Worm (Caenorhabditis elegans) whole organism, L4 larva: Measurements from ENCODE around the gene scl-6.

Experiments
- R02D3.7 ChIP-seq: fragments of 150-350 bp; sonication (generic microtip); optimal IDR thresholded peaks from 3 replicates; lab custom pipeline; 2014; ENCODE audit warnings: missing biosample characterization, missing genetic modification characterization
- Y5F2A.4 ChIP-seq: fragments of 200-800 bp; sonication (Bioruptor generic); optimal IDR thresholded peaks from 2 replicates; lab custom pipeline; 2018; ENCODE audit warnings: mild to moderate bottlenecking, missing genetic modification characterization, missing compliant biosample characterization
- attf-4 ChIP-seq: sonication (generic microtip); optimal IDR thresholded peaks from 3 replicates; lab custom pipeline; 2017; ENCODE audit warnings: missing biosample characterization, missing genetic modification characterization
- ceh-20 ChIP-seq: fragments of 200-800 bp; sonication (Bioruptor generic); IDR thresholded peaks from 2 replicates; pipeline ENCODE4 v1.3.6; 2022; ENCODE audit warnings: missing genetic modification reagents, missing genetic modification characterization, missing compliant biosample characterization
- ceh-62 ChIP-seq: sonication (generic microtip); optimal IDR thresholded peaks from 2 replicates; lab custom pipeline; 2017; ENCODE audit warnings: missing biosample characterization, missing genetic modification characterization
- daf-16 ChIP-seq, 3 experiments: sonication (generic microtip); optimal IDR thresholded peaks; 2 replicates each; lab custom pipeline; 2016 to 2017; ENCODE audit warnings: missing genetic modification characterization in 3 of 3, missing genetic modification reagents in 3 of 3, mild to moderate bottlenecking in 2 of 3, missing compliant biosample characterization in 2 of 3, missing biosample characterization in 1 of 3, moderate library complexity in 1 of 3
- dmd-6 ChIP-seq: fragments of 200-800 bp; sonication (Bioruptor generic); IDR thresholded peaks from 2 replicates; pipeline ENCODE4 v1.3.6; 2022; ENCODE audit warnings: missing genetic modification reagents, missing genetic modification characterization, missing compliant biosample characterization
- dmd-8 ChIP-seq: fragments of 200-800 bp; sonication (Bioruptor generic); IDR thresholded peaks from 2 replicates; pipeline ENCODE4 v1.3.6; 2022; ENCODE audit warnings: missing genetic modification characterization, missing compliant biosample characterization
- dmd-9 ChIP-seq: fragments of 200-800 bp; sonication (Bioruptor generic); IDR thresholded peaks from 2 replicates; pipeline ENCODE4 v1.3.6; 2022; ENCODE audit warnings: missing genetic modification reagents, missing genetic modification characterization, missing compliant biosample characterization
- dpl-1 ChIP-seq: fragments of 150-350 bp; optimal IDR thresholded peaks from 2 replicates; lab custom pipeline; 2014; ENCODE audit warnings: missing biosample characterization, missing genetic modification reagents, missing genetic modification characterization
- egl-27 ChIP-seq: sonication (generic microtip); optimal IDR thresholded peaks from 3 replicates; lab custom pipeline; 2017; ENCODE audit warnings: missing biosample characterization, missing genetic modification reagents, missing genetic modification characterization
- egl-43 ChIP-seq: fragments of 200-800 bp; sonication (Bioruptor generic); IDR thresholded peaks from 2 replicates; pipeline ENCODE4 v1.3.6; 2022; ENCODE audit warnings: missing genetic modification reagents, missing genetic modification characterization, missing compliant biosample characterization
- fos-1 ChIP-seq: fragments of 150-350 bp; optimal IDR thresholded peaks from 2 replicates; lab custom pipeline; 2014; ENCODE audit warnings: missing biosample characterization, missing genetic modification characterization
- gei-8 ChIP-seq: fragments of 200-800 bp; sonication (Bioruptor generic); optimal IDR thresholded peaks from 2 replicates; lab custom pipeline; 2018; ENCODE audit warnings: mild to moderate bottlenecking, missing genetic modification characterization, missing compliant biosample characterization
- hlh-11 ChIP-seq: fragments of 200-800 bp; sonication (Bioruptor generic); optimal IDR thresholded peaks from 2 replicates; lab custom pipeline; 2018; ENCODE audit warnings: mild to moderate bottlenecking, missing genetic modification characterization, missing compliant biosample characterization
- hlh-30 ChIP-seq: sonication (generic microtip); optimal IDR thresholded peaks from 2 replicates; lab custom pipeline; 2017; ENCODE audit warnings: antibody characterized with exemption, mild to moderate bottlenecking, missing genetic modification characterization, missing compliant biosample characterization; ENCODE audit not compliant: insufficient read depth
- lin-1 ChIP-seq: fragments of 200-800 bp; sonication (Bioruptor generic); IDR thresholded peaks from 2 replicates; pipeline ENCODE4 v1.3.6; 2022; ENCODE audit warnings: missing genetic modification reagents, missing genetic modification characterization, missing compliant biosample characterization
- lin-38 ChIP-seq: fragments of 200-800 bp; sonication (Bioruptor generic); IDR thresholded peaks from 2 replicates; pipeline ENCODE4 v1.3.6; 2022; ENCODE audit warnings: missing genetic modification reagents, missing genetic modification characterization, missing compliant biosample characterization
- lin-39 ChIP-seq: fragments of 150-350 bp; optimal IDR thresholded peaks from 2 replicates; lab custom pipeline; 2014; ENCODE audit warnings: missing biosample characterization, missing genetic modification reagents, missing genetic modification characterization
- lsy-2 ChIP-seq, 2 experiments: fragments of 150-350 bp in 1 of 2; sonication (generic microtip) in 1 of 2; optimal IDR thresholded peaks; 2 replicates each; lab custom pipeline; 2014 to 2017; ENCODE audit warnings: missing biosample characterization in 2 of 2, missing genetic modification characterization in 2 of 2
- mdl-1 ChIP-seq, 2 experiments: fragments of 150-350 bp in 1 of 2; sonication (generic microtip) in 1 of 2; optimal IDR thresholded peaks; 2 replicates each; lab custom pipeline; 2014 to 2017; ENCODE audit warnings: missing biosample characterization in 2 of 2, missing genetic modification characterization in 2 of 2
- mes-2 ChIP-seq: sonication (generic microtip); optimal IDR thresholded peaks from 2 replicates; lab custom pipeline; 2016; ENCODE audit warnings: missing genotype, mild to moderate bottlenecking, missing genetic modification characterization, missing compliant biosample characterization; ENCODE audit not compliant: poor library complexity, severe bottlenecking
- mxl-3 ChIP-seq: fragments of 200-800 bp; sonication (Bioruptor generic); optimal IDR thresholded peaks from 2 replicates; lab custom pipeline; 2018; ENCODE audit warnings: mild to moderate bottlenecking, missing genetic modification characterization, missing compliant biosample characterization
- nhr-28 ChIP-seq: fragments of 150-350 bp; optimal IDR thresholded peaks from 2 replicates; lab custom pipeline; 2014; ENCODE audit warnings: missing biosample characterization, missing genetic modification characterization
- pha-4 ChIP-seq, 2 experiments: fragments of 150-350 bp in 1 of 2; fragments of 200-800 bp in 1 of 2; sonication (Bioruptor generic) in 1 of 2; IDR thresholded peaks in 1 of 2; optimal IDR thresholded peaks in 1 of 2; 2 replicates each; pipeline versions ENCODE4 v1.3.6 to Lab custom; 2014 to 2022; ENCODE audit warnings: missing genetic modification characterization in 2 of 2, missing genetic modification reagents in 2 of 2, missing biosample characterization in 1 of 2, missing compliant biosample characterization in 1 of 2
- php-3 ChIP-seq: fragments of 200-800 bp; sonication (Bioruptor generic); IDR thresholded peaks from 2 replicates; pipeline ENCODE4 v1.3.6; 2022; ENCODE audit warnings: missing genetic modification reagents, missing genetic modification characterization, missing compliant biosample characterization
- pqm-1 ChIP-seq: sonication (generic microtip); optimal IDR thresholded peaks from 2 replicates; lab custom pipeline; 2017; ENCODE audit warnings: missing biosample characterization, missing genetic modification characterization
- rbr-2 ChIP-seq: sonication (generic microtip); optimal IDR thresholded peaks from 2 replicates; lab custom pipeline; 2016; ENCODE audit warnings: missing genotype, missing genetic modification characterization, missing compliant biosample characterization
- spr-3 ChIP-seq: fragments of 200-800 bp; sonication (Bioruptor generic); optimal IDR thresholded peaks from 2 replicates; lab custom pipeline; 2018; ENCODE audit warnings: mild to moderate bottlenecking, missing genetic modification characterization, missing compliant biosample characterization
- unc-130 ChIP-seq: sonication (generic microtip); optimal IDR thresholded peaks from 2 replicates; lab custom pipeline; 2016; ENCODE audit warnings: missing genetic modification reagents, missing genetic modification characterization, missing compliant biosample characterization
- unc-62 ChIP-seq, 3 experiments: fragments of 150-350 bp in 1 of 3; sonication (generic microtip); optimal IDR thresholded peaks in 2 of 3; peaks in 1 of 3; 1 replicate in 1 of 3; 2 replicates in 2 of 3; lab custom pipeline; 2014 to 2017; ENCODE audit warnings: missing biosample characterization in 3 of 3, missing genetic modification characterization in 3 of 3, missing genetic modification reagents in 3 of 3, missing genotype in 1 of 3
- zip-2 ChIP-seq: fragments of 150-350 bp; optimal IDR thresholded peaks from 2 replicates; lab custom pipeline; 2014; ENCODE audit warnings: missing biosample characterization, missing genetic modification characterization
- ztf-11 ChIP-seq: fragments of 150-350 bp; optimal IDR thresholded peaks from 2 replicates; lab custom pipeline; 2014; ENCODE audit warnings: missing biosample characterization, missing genetic modification characterization
- ztf-7 ChIP-seq: fragments of 150-350 bp; optimal IDR thresholded peaks from 2 replicates; lab custom pipeline; 2014; ENCODE audit warnings: missing biosample characterization, missing genetic modification characterization

Gene scl-6

DNA sequence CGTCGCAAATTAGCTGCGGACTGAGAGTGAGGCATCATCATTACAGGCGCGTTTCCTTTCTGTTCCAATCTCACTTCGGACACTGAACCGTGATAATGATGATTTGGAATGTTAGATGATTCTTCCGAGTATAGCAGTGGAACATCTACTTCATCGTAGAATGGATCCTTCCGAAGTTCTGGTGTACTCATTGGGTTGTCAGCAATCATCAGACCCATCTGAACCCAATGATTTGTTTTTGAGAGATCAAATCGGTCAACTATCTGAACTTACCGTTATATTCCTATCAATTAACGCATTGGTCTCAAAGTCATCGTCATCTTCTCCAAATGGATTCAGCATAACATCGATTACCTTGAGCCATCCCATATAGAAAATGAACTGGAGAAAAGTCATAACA is 39.9 kb downstream of the scl-6 start:
- TF ChIP-seq lin-1 = no peak
- no peak for TF ChIP-seq fos-1 (tag; lab: Kevin White, UChicago)
- no peak for TF ChIP-seq dmd-8 (GFP tag; lab: Robert Waterston, UW)
- no peak for TF ChIP-seq daf-16 (GFP tag; optimal IDR thresholded peaks at IDR 0.05; lab: Kevin White, UChicago)
- no peak for TF ChIP-seq daf-16 (tag; optimal IDR thresholded peaks at IDR 0.05; lab: Kevin White, UChicago)
- peak in 1 of 2 experiments; percentile 94 for TF ChIP-seq unc-62 (GFP tag; optimal IDR thresholded peaks at IDR 0.05 in 1 of 2; lab: Kevin White, UChicago)
- TF ChIP-seq unc-62 (tag; optimal IDR thresholded peaks at IDR 0.05; lab: Kevin White, UChicago) = no peak
- no peak for TF ChIP-seq spr-3 (GFP tag; lab: Kevin White, UChicago)
- no peak for TF ChIP-seq pha-4 (GFP tag; IDR thresholded peaks at IDR 0.05; lab: Robert Waterston, UW)
- TF ChIP-seq pha-4 (tag; optimal IDR thresholded peaks at IDR 0.05; lab: Kevin White, UChicago) = no peak

DNA sequence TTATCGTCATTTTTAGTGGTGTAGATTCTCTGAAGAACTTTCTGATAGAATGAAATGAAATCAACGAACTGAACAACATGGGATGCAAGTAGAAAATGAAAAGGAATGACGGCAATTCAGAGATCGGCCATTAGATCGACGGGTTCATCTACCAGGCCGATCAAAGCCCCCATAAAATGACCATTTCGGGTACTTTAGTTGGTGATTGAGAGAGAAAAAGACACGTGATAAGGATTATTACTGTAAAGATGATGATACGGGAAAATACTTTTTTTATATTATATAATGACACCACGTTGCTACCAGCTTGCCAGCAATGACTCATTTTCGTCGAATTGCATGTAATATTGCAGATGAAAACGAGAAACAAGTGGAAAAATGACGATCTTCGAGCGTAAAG is 41.2 kb downstream of the scl-6 start, which contains the start of gene best-1:
TSS of gene best-1 (minus strand) at position 29 of the 400 bp plus-strand sequence.
- TF ChIP-seq hlh-30 (tag; lab: Kevin White, UChicago) (peak; percentile 5), egl-27 (no peak), R02D3.7 (tag; lab: Kevin White, UChicago) (no peak), ceh-62 (tag; lab: Kevin White, UChicago) (no peak), ztf-11 (tag; lab: Kevin White, UChicago) (no peak), dmd-6 (GFP tag; lab: Robert Waterston, UW) (0 out of 2 replicates have a peak, but pooled peaks have one; percentile 17), pha-4 (GFP tag; IDR thresholded peaks at IDR 0.05; lab: Robert Waterston, UW) (no peak), pha-4 (tag; optimal IDR thresholded peaks at IDR 0.05; lab: Kevin White, UChicago) (no peak), unc-130 (GFP tag; lab: Kevin White, UChicago) (no peak), Y5F2A.4 (GFP tag; lab: Kevin White, UChicago) (no peak), mes-2 (tag; lab: Kevin White, UChicago) (no peak), gei-8 (GFP tag; lab: Kevin White, UChicago) (no peak), ceh-20 (GFP tag; lab: Robert Waterston, UW) (no peak), pqm-1 (tag; lab: Kevin White, UChicago) (no peak), attf-4 (tag; lab: Kevin White, UChicago) (no peak), dmd-9 (GFP tag; lab: Robert Waterston, UW) (no peak), lin-39 (tag; lab: Kevin White, UChicago) (no peak), nhr-28 (tag; lab: Kevin White, UChicago) (peak; percentile 52), ztf-7 (tag; lab: Kevin White, UChicago) (no peak), mxl-3 (GFP tag; lab: Kevin White, UChicago) (peak; percentile 32), lin-38 (GFP tag; lab: Robert Waterston, UW) (no peak), zip-2 (tag; lab: Kevin White, UChicago) (no peak), hlh-11 (tag; lab: Kevin White, UChicago) (peak; percentile 32), egl-43 (GFP tag; lab: Robert Waterston, UW) (no peak), php-3 (GFP tag; lab: Robert Waterston, UW) (no peak), mdl-1 (tag; optimal IDR thresholded peaks at IDR 0.05; lab: Kevin White, UChicago) (peak in 1 of 2 experiments; percentile 67), dpl-1 (GFP tag; lab: Kevin White, UChicago) (no peak)

DNA sequence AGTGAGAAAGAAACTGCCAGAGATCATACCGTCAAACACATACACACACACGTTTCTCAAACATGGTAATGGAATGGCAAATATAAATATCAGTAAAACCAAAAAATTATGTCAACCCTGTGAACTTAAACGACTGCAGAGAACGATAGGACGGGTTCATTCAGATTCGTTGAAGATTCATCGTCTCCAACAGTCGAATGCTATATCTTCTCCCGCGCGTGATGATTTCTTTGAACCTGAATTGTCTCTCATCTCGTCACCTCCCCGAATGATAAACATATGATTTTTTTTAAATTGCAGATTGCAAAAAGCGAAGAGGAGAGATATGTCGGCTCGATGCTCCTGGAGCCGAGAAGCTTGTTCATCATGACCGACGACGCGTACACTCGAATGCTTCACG is 42.3 kb downstream of the scl-6 start:
- TF ChIP-seq nhr-28 (tag; lab: Kevin White, UChicago) (peak; percentile 56), mdl-1 (tag; optimal IDR thresholded peaks at IDR 0.05; lab: Kevin White, UChicago) (peak in 1 of 2 experiments; percentile 30), zip-2 (tag; lab: Kevin White, UChicago) (no peak), hlh-11 (tag; lab: Kevin White, UChicago) (peak; percentile 9), hlh-30 (tag; lab: Kevin White, UChicago) (peak; percentile 9), unc-130 (GFP tag; lab: Kevin White, UChicago) (no peak), rbr-2 (tag; lab: Kevin White, UChicago) (no peak), lsy-2 (tag; optimal IDR thresholded peaks at IDR 0.05; lab: Kevin White, UChicago) (no peak)
- TF ChIP-seq, all 104 proteins: peak for 4
